Fruit fly (Drosophila melanogaster) whole organism, embryonic: ENCODE measurements around the gene Rnf146.

Experiments
- Dll ChIP-seq: fragments of 200-800 bp; sonication (Bioruptor generic); IDR thresholded peaks from 4 replicates; pipeline ENCODE4 v1.3.6; 2022; ENCODE audit warnings: missing biosample characterization, missing genetic modification characterization; ENCODE audit not compliant: partially characterized antibody
- eve ChIP-seq, 2 experiments: fragments of >200 bp; optimal IDR thresholded peaks; 2 replicates each; lab custom pipeline; 2017; ENCODE audit warnings: missing biosample characterization in 2 of 2, missing genetic modification characterization in 2 of 2

DNA sequence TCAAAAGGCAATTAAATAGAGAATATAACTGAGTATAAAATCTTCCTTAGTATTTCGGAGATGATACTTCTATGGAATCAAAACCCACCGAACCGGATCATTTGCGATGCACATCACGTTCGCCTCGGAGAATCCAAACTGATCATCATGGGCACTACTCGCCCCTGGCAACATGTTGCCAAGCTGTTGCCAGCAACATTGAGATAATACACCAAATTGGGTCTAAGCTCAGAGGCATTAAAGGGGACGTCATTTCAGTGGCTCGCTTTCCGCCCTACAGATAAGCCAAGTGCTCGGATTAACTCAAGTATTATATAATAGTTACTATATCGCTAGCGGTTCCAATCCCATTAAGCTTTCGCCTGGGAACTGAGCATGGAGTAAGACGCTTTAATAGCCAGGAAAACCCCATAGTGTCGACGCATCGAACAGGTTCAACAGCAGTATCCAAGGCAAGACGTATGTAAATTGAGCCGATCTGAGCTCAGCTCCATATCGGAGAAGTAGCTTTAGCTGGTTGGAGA is 36.6 kb downstream of the Rnf146 start, which contains the start of the genes lush and CG9372:
- no peak for TF ChIP-seq eve (GFP tag; optimal IDR thresholded peaks at IDR 0.05; lab: Kevin White, UChicago)
- TF ChIP-seq Dll (GFP tag; lab: Robert Waterston, UW), result no peak
